Worm (Caenorhabditis elegans) whole organism, L2 larva: ENCODE data around the gene ari-2.

Experiments used
- C34F6.9 ChIP-seq: fragments of 150-350 bp; optimal IDR thresholded peaks from 2 replicates; lab custom pipeline; 2014; ENCODE audit warnings: missing biosample characterization, missing genetic modification characterization
- F13H6.1 ChIP-seq: sonication (generic microtip); optimal IDR thresholded peaks from 2 replicates; lab custom pipeline; 2016; ENCODE audit warnings: missing genetic modification characterization, missing compliant biosample characterization
- R02D3.7 ChIP-seq: fragments of 150-350 bp; optimal IDR thresholded peaks from 2 replicates; lab custom pipeline; 2014; ENCODE audit warnings: missing biosample characterization, missing genetic modification characterization
- Y55F3AM.14 ChIP-seq: fragments of 200-800 bp; sonication (Bioruptor generic); optimal IDR thresholded peaks from 2 replicates; lab custom pipeline; 2018; ENCODE audit warnings: mild to moderate bottlenecking, missing genetic modification characterization, missing compliant biosample characterization
- aly-2 ChIP-seq: fragments of 150-350 bp; optimal IDR thresholded peaks from 2 replicates; lab custom pipeline; 2014; ENCODE audit warnings: missing biosample characterization, missing genetic modification characterization
- crh-2 ChIP-seq: sonication (generic microtip); optimal IDR thresholded peaks from 2 replicates; lab custom pipeline; 2017; ENCODE audit warnings: missing biosample characterization, missing genetic modification characterization
- egl-27 ChIP-seq: sonication (generic microtip); optimal IDR thresholded peaks from 3 replicates; lab custom pipeline; 2017; ENCODE audit warnings: missing biosample characterization, missing genetic modification reagents, missing genetic modification characterization
- elt-1 ChIP-seq: fragments of 150-350 bp; optimal IDR thresholded peaks from 2 replicates; lab custom pipeline; 2014; ENCODE audit warnings: missing biosample characterization, missing genetic modification characterization
- elt-3 ChIP-seq: sonication (generic microtip); optimal IDR thresholded peaks from 2 replicates; lab custom pipeline; 2017; ENCODE audit warnings: missing biosample characterization, missing genetic modification characterization
- gmeb-1 ChIP-seq: fragments of 150-350 bp; optimal IDR thresholded peaks from 2 replicates; lab custom pipeline; 2014; ENCODE audit warnings: missing biosample characterization, missing genetic modification characterization
- lsy-2 ChIP-seq, 2 experiments: fragments of 150-350 bp in 1 of 2; sonication (generic microtip) in 1 of 2; optimal IDR thresholded peaks; 2 replicates each; lab custom pipeline; 2014 to 2017; ENCODE audit warnings: missing biosample characterization in 2 of 2, missing genetic modification characterization in 2 of 2
- mab-5 ChIP-seq: fragments of 150-350 bp; optimal IDR thresholded peaks from 2 replicates; lab custom pipeline; 2014; ENCODE audit warnings: missing biosample characterization, missing genetic modification characterization
- mbf-1 ChIP-seq: sonication (generic microtip); optimal IDR thresholded peaks from 2 replicates; lab custom pipeline; 2017; ENCODE audit warnings: missing biosample characterization, missing genetic modification characterization
- nhr-10 ChIP-seq: sonication (generic microtip); optimal IDR thresholded peaks from 2 replicates; lab custom pipeline; 2017; ENCODE audit warnings: missing biosample characterization, missing genetic modification characterization
- nhr-11 ChIP-seq: fragments of 150-350 bp; optimal IDR thresholded peaks from 2 replicates; lab custom pipeline; 2014; ENCODE audit warnings: missing biosample characterization, missing genetic modification characterization
- nhr-129 ChIP-seq: fragments of 150-350 bp; optimal IDR thresholded peaks from 2 replicates; lab custom pipeline; 2014; ENCODE audit warnings: missing biosample characterization, missing genetic modification characterization
- nhr-21 ChIP-seq: fragments of 150-350 bp; optimal IDR thresholded peaks from 2 replicates; lab custom pipeline; 2014; ENCODE audit warnings: missing biosample characterization, missing genetic modification characterization
- nhr-23 ChIP-seq: fragments of 150-350 bp; optimal IDR thresholded peaks from 2 replicates; lab custom pipeline; 2014; ENCODE audit warnings: missing biosample characterization, missing genetic modification reagents, missing genetic modification characterization
- nhr-237 ChIP-seq: fragments of 150-350 bp; optimal IDR thresholded peaks from 2 replicates; lab custom pipeline; 2014; ENCODE audit warnings: missing biosample characterization, missing genetic modification characterization
- nhr-25 ChIP-seq: fragments of 150-350 bp; sonication (generic microtip); optimal IDR thresholded peaks from 3 replicates; lab custom pipeline; 2014; ENCODE audit warnings: missing biosample characterization, missing genetic modification characterization
- nhr-6 ChIP-seq: fragments of 150-350 bp; optimal IDR thresholded peaks from 2 replicates; lab custom pipeline; 2014; ENCODE audit warnings: missing biosample characterization, missing genetic modification characterization
- nhr-77 ChIP-seq: fragments of 150-350 bp; optimal IDR thresholded peaks from 2 replicates; lab custom pipeline; 2014; ENCODE audit warnings: missing biosample characterization, missing genetic modification characterization
- sem-4 ChIP-seq: fragments of 150-350 bp; optimal IDR thresholded peaks from 2 replicates; lab custom pipeline; 2014; ENCODE audit warnings: missing biosample characterization, missing genetic modification reagents, missing genetic modification characterization
- skn-1 ChIP-seq: sonication (generic microtip); optimal IDR thresholded peaks from 2 replicates; lab custom pipeline; 2017; ENCODE audit warnings: missing biosample characterization, missing genetic modification characterization
- sma-9 ChIP-seq, 2 experiments: fragments of 150-350 bp in 1 of 2; sonication (generic microtip) in 1 of 2; optimal IDR thresholded peaks; 2 replicates each; lab custom pipeline; 2014 to 2016; ENCODE audit warnings: missing genetic modification characterization in 2 of 2, mild to moderate bottlenecking in 1 of 2, missing biosample characterization in 1 of 2, missing compliant biosample characterization in 1 of 2, missing genetic modification reagents in 1 of 2, moderate library complexity in 1 of 2
- unc-39 ChIP-seq: fragments of 150-350 bp; optimal IDR thresholded peaks from 2 replicates; lab custom pipeline; 2014; ENCODE audit warnings: missing biosample characterization, missing genetic modification characterization
- unc-55 ChIP-seq: fragments of 150-350 bp; sonication (generic microtip); optimal IDR thresholded peaks from 3 replicates; lab custom pipeline; 2014; ENCODE audit warnings: missing biosample characterization, missing genetic modification reagents, missing genetic modification characterization
- unc-62 ChIP-seq: fragments of 150-350 bp; optimal IDR thresholded peaks from 2 replicates; lab custom pipeline; 2014; ENCODE audit warnings: missing biosample characterization, missing genetic modification reagents, missing genetic modification characterization
- zag-1 ChIP-seq: fragments of 150-350 bp; optimal IDR thresholded peaks from 2 replicates; lab custom pipeline; 2014; ENCODE audit warnings: missing biosample characterization, missing genetic modification characterization
- ztf-1 ChIP-seq: fragments of 200-800 bp; sonication (Bioruptor generic); conservative IDR thresholded peaks from 2 replicates; pipeline ENCODE4 v1.3.6; 2022; ENCODE audit warnings: missing genetic modification characterization, missing compliant biosample characterization
- ztf-11 ChIP-seq: sonication (generic microtip); optimal IDR thresholded peaks from 2 replicates; lab custom pipeline; 2017; ENCODE audit warnings: missing biosample characterization, missing genetic modification characterization

Gene ari-2

DNA sequence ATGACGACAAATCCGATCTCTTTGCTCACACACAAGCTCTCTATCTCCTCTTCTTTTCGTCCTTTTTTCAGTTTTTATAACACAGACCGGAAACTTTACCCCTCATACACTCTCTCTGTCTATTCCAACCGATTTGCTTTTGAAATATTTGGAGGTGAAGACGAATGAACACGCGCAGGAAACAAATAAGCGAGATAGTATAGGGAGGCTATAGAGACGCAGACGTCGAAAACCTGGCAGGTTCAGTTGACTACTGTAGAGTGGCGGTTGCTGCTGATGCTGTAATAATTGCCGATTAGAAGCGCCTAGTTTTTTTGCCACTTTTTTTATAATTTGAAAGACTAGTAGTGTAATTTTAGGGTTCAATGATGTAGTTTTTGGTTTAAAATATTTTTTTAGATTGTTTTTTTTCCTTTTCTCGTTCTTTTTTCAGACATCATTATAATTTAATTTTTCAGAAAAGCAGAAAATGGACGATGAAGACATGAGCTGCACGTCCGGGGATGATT lies at the start of gene ari-2:
ari-2 (plus strand) TSS at position 459 of the 509 bp plus-strand sequence.
- no peak for TF ChIP-seq nhr-129 (tag; lab: Kevin White, UChicago)
- peak; percentile 25 for TF ChIP-seq nhr-25 (tag; lab: Kevin White, UChicago)
- TF ChIP-seq mbf-1 (tag; lab: Kevin White, UChicago): no peak
- no peak for TF ChIP-seq sma-9 (GFP tag; optimal IDR thresholded peaks at IDR 0.05; lab: Kevin White, UChicago)
- no peak for TF ChIP-seq sma-9 (tag; optimal IDR thresholded peaks at IDR 0.05; lab: Kevin White, UChicago)
- TF ChIP-seq nhr-77 (tag; lab: Kevin White, UChicago): no peak
- no peak for TF ChIP-seq nhr-237 (tag; lab: Kevin White, UChicago)
- TF ChIP-seq F13H6.1: peak; percentile 15
- no peak for TF ChIP-seq nhr-10
- no peak for TF ChIP-seq gmeb-1
- TF ChIP-seq zag-1 (tag; lab: Kevin White, UChicago): no peak
- peak in 1 of 2 experiments; percentile 43 for TF ChIP-seq lsy-2 (tag; optimal IDR thresholded peaks at IDR 0.05; lab: Kevin White, UChicago)
- TF ChIP-seq nhr-6 (tag; lab: Kevin White, UChicago): no peak

DNA sequence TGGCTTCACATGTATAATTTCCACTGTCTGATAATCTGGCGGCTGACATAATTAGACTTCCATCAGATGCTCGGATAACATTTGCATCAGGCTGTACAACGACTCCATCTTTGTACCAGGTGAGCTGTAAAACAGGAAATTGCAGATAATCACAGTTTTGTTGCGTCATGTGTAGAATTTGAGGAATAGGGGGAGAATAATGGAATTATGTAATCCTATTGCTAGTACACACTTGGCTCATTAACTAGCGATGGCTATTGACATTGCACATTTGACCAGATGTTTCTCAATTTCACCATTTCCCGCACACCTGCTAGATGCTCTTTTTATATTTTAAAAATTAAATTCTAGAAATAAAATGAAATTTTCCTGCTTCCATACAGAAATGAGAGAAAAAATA lies 49.5 kb upstream of the ari-2 start:
- no peak for TF ChIP-seq R02D3.7
- TF ChIP-seq zag-1 (tag; lab: Kevin White, UChicago): no peak
- TF ChIP-seq crh-2 (tag; lab: Kevin White, UChicago): no peak
- no peak for TF ChIP-seq nhr-129 (tag; lab: Kevin White, UChicago)
- no peak for TF ChIP-seq egl-27 (tag; lab: Kevin White, UChicago)
- no peak for TF ChIP-seq nhr-21 (tag; lab: Kevin White, UChicago)
- TF ChIP-seq mab-5: no peak

- TF ChIP-seq nhr-23 (tag; lab: Kevin White, UChicago): no peak
- TF ChIP-seq ztf-1 (GFP tag; lab: Robert Waterston, UW): no peak
- TF ChIP-seq nhr-77 (tag; lab: Kevin White, UChicago): no peak
- TF ChIP-seq nhr-10: no peak
These were observed 48.3 kb upstream of the ari-2 start for ce11 chrIV:5502610-5503009.

DNA sequence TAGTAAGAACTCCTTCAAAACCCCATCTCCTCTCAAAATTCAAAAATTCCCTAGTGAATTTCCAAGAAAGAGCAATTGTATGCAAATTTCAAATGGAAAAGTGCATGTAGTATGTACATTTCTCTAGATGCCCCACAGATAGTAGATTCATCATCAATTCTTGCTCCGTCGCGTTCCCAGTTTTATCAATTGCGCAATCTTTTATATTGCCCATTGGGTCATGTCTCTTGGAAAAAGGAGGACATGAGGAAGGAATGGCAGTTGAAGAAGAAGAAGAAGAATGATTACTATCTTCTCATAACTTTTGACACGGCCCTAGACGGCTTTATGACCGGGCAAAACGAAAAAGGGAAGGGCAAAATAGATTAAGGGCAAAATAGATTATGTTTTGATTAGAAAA lies 44.3 kb upstream of the ari-2 start:
- TF ChIP-seq Y55F3AM.14 (no peak), zag-1 (tag; lab: Kevin White, UChicago) (peak; percentile 12), elt-1 (tag; lab: Kevin White, UChicago) (peak; percentile 20), sma-9 (GFP tag; optimal IDR thresholded peaks at IDR 0.05; lab: Kevin White, UChicago) (peak; percentile 7), sma-9 (tag; optimal IDR thresholded peaks at IDR 0.05; lab: Kevin White, UChicago) (no peak), mab-5 (peak; percentile 71), skn-1 (tag; lab: Kevin White, UChicago) (no peak)
- TF ChIP-seq, all 48 proteins: peak for 4

DNA sequence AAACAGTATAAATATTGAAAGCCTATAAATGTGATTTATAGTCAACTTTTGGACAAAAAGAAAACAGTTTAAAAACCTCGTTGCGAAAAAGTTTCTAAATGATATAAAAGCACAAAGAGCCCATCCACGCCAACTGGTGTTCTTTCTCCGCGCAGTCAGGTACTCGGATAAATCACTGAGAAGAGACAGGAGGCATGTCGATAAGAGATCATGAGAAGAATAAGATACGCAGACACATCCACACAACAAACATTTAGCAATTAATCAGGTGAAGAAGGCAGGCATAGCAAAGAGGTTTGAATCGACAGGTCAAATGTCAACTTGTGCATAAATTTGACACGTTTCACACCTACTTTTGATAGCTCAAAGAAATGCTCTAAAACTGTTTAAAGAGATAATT lies 43.2 kb upstream of the ari-2 start:
- TF ChIP-seq unc-62 (no peak), C34F6.9 (tag; lab: Kevin White, UChicago) (peak; percentile 4), sem-4 (tag; lab: Kevin White, UChicago) (no peak), nhr-23 (tag; lab: Kevin White, UChicago) (no peak), ztf-1 (GFP tag; lab: Robert Waterston, UW) (no peak), egl-27 (tag; lab: Kevin White, UChicago) (no peak)

- TF ChIP-seq ztf-11 (tag; lab: Kevin White, UChicago) (no peak), elt-3 (tag; lab: Kevin White, UChicago) (no peak), nhr-237 (tag; lab: Kevin White, UChicago) (no peak), aly-2 (no peak)
These were observed 36.1 kb upstream of the ari-2 start for ce11 chrIV:5514789-5515188.

ce11 chrIV:5519044-5519443 lies 31.9 kb upstream of the ari-2 start:
- TF ChIP-seq nhr-11 (no peak), mab-5 (peak; percentile 76), ztf-1 (GFP tag; lab: Robert Waterston, UW) (no peak), nhr-6 (tag; lab: Kevin White, UChicago) (no peak), unc-55 (GFP tag; lab: Kevin White, UChicago) (peak; percentile 93), unc-39 (tag; lab: Kevin White, UChicago) (no peak)
